Worm (Caenorhabditis elegans) whole organism, young adult: ENCODE results near the gene F58B3.4.

Source experiments
- B0019.2 ChIP-seq: fragments of 200-800 bp; sonication (Bioruptor generic); conservative IDR thresholded peaks from 2 replicates; pipeline ENCODE4 v1.3.6; 2022; ENCODE audit warnings: missing genetic modification reagents, missing genetic modification characterization, missing compliant biosample characterization
- B0035.1 ChIP-seq: sonication (generic microtip); optimal IDR thresholded peaks from 2 replicates; lab custom pipeline; 2016; ENCODE audit warnings: missing genetic modification characterization, mild to moderate bottlenecking, missing compliant biosample characterization, missing genotype, missing genetic modification reagents
- B0261.1 ChIP-seq: sonication (generic microtip); optimal IDR thresholded peaks from 2 replicates; lab custom pipeline; 2016; ENCODE audit warnings: mild to moderate bottlenecking, missing genetic modification characterization, moderate library complexity, missing compliant biosample characterization
- D2030.7 ChIP-seq: fragments of 200-800 bp; sonication (Bioruptor generic); IDR thresholded peaks from 2 replicates; pipeline ENCODE4 v1.3.6; 2022; ENCODE audit warnings: missing genetic modification reagents, missing genetic modification characterization, missing compliant biosample characterization
- F23B12.7 ChIP-seq: sonication (generic microtip); optimal IDR thresholded peaks from 2 replicates; lab custom pipeline; 2017; ENCODE audit warnings: missing genetic modification characterization, mild to moderate bottlenecking, missing compliant biosample characterization, antibody characterized with exemption, moderate library complexity; ENCODE audit not compliant: insufficient read depth
- T07F8.4 ChIP-seq: sonication (generic microtip); optimal IDR thresholded peaks from 2 replicates; lab custom pipeline; 2016; ENCODE audit warnings: mild to moderate bottlenecking, missing genetic modification characterization, moderate library complexity, missing compliant biosample characterization
- T26A5.8 ChIP-seq: sonication (generic microtip); optimal IDR thresholded peaks from 2 replicates; lab custom pipeline; 2016; ENCODE audit warnings: missing genetic modification characterization, missing compliant biosample characterization
- Y53G8AR.9 ChIP-seq: fragments of 200-800 bp; sonication (Bioruptor generic); conservative IDR thresholded peaks from 2 replicates; pipeline ENCODE4 v1.3.6; 2022; ENCODE audit warnings: missing genetic modification reagents, missing genetic modification characterization, missing compliant biosample characterization
- ama-1 ChIP-seq, 3 experiments: fragments of 150-350 bp in 1 of 3; sonication (generic microtip) in 2 of 3; optimal IDR thresholded peaks; 2 replicates each; lab custom pipeline; 2014 to 2018; ENCODE audit warnings: missing biosample characterization in 2 of 3, missing genetic modification characterization in 2 of 3, missing genetic modification reagents in 2 of 3
- aptf-2 ChIP-seq: fragments of 200-800 bp; sonication (Bioruptor generic); conservative IDR thresholded peaks from 2 replicates; pipeline ENCODE4 v1.3.6; 2022; ENCODE audit warnings: missing genetic modification reagents, missing genetic modification characterization, missing compliant biosample characterization
- aptf-3 ChIP-seq: fragments of 200-800 bp; sonication (Bioruptor generic); IDR thresholded peaks from 2 replicates; pipeline ENCODE4 v1.3.6; 2022; ENCODE audit warnings: missing genetic modification characterization, missing compliant biosample characterization
- atf-7 ChIP-seq: sonication (generic microtip); optimal IDR thresholded peaks from 2 replicates; lab custom pipeline; 2017; ENCODE audit warnings: mild to moderate bottlenecking, missing genetic modification characterization, missing compliant biosample characterization
- bed-1 ChIP-seq: fragments of 200-800 bp; sonication (Bioruptor generic); IDR thresholded peaks from 2 replicates; pipeline ENCODE4 v1.3.6; 2022; ENCODE audit warnings: missing genetic modification reagents, missing genetic modification characterization, missing compliant biosample characterization
- bed-2 ChIP-seq: fragments of 200-800 bp; sonication (Bioruptor generic); IDR thresholded peaks from 2 replicates; pipeline ENCODE4 v1.3.6; 2022; ENCODE audit warnings: missing genetic modification reagents, missing genetic modification characterization, missing compliant biosample characterization
- ceh-100 ChIP-seq: fragments of 200-800 bp; sonication (Bioruptor generic); IDR thresholded peaks from 2 replicates; pipeline ENCODE4 v1.3.6; 2022; ENCODE audit warnings: missing genetic modification reagents, missing genetic modification characterization, missing compliant biosample characterization
- hmg-1.2 ChIP-seq: fragments of 200-800 bp; sonication (Bioruptor generic); IDR thresholded peaks from 2 replicates; pipeline ENCODE4 v1.3.6; 2022; ENCODE audit warnings: missing genetic modification reagents, missing genetic modification characterization, missing compliant biosample characterization
- hsf-1 ChIP-seq: fragments of 200-800 bp; sonication (Bioruptor generic); IDR thresholded peaks from 2 replicates; pipeline ENCODE4 v1.3.6; 2022; ENCODE audit warnings: missing genetic modification reagents, missing genetic modification characterization, missing compliant biosample characterization
- lin-35 ChIP-seq, 3 experiments: fragments of 150-350 bp in 2 of 3; sonication (generic microtip) in 1 of 3; optimal IDR thresholded peaks; 2 replicates each; lab custom pipeline; 2014 to 2018; ENCODE audit warnings: missing biosample characterization in 3 of 3, missing genetic modification characterization in 3 of 3, missing genetic modification reagents in 3 of 3
- lin-54 ChIP-seq: fragments of 200-800 bp; sonication (Bioruptor generic); optimal IDR thresholded peaks from 2 replicates; lab custom pipeline; 2018; ENCODE audit warnings: mild to moderate bottlenecking, missing genetic modification characterization, missing compliant biosample characterization
- lir-1 ChIP-seq: fragments of 200-800 bp; sonication (Bioruptor generic); conservative IDR thresholded peaks from 2 replicates; pipeline ENCODE4 v1.3.6; 2022; ENCODE audit warnings: missing genetic modification reagents, missing genetic modification characterization, missing compliant biosample characterization
- madf-10 ChIP-seq: sonication (generic microtip); optimal IDR thresholded peaks from 2 replicates; lab custom pipeline; 2016; ENCODE audit warnings: mild to moderate bottlenecking, missing genetic modification characterization, missing compliant biosample characterization
- madf-6 ChIP-seq: fragments of 200-800 bp; sonication (Bioruptor generic); IDR thresholded peaks from 2 replicates; pipeline ENCODE4 v1.3.6; 2022; ENCODE audit warnings: missing genetic modification reagents, missing genetic modification characterization, missing compliant biosample characterization
- madf-8 ChIP-seq: fragments of 200-800 bp; sonication (Bioruptor generic); conservative IDR thresholded peaks from 2 replicates; pipeline ENCODE4 v1.3.6; 2022; ENCODE audit warnings: missing genetic modification reagents, missing genetic modification characterization, missing compliant biosample characterization
- mcd-1 ChIP-seq: fragments of 200-800 bp; sonication (Bioruptor generic); IDR thresholded peaks from 2 replicates; pipeline ENCODE4 v1.3.6; 2022; ENCODE audit warnings: missing genetic modification reagents, missing genetic modification characterization, missing compliant biosample characterization
- mel-28 ChIP-seq: sonication (generic microtip); optimal IDR thresholded peaks from 2 replicates; lab custom pipeline; 2016; ENCODE audit warnings: borderline replicate concordance, mild to moderate bottlenecking, missing genetic modification characterization, missing compliant biosample characterization
- mxl-1 ChIP-seq: sonication (generic microtip); optimal IDR thresholded peaks from 2 replicates; lab custom pipeline; 2016; ENCODE audit warnings: missing genetic modification characterization, missing compliant biosample characterization
- nfyb-1 ChIP-seq: fragments of 200-800 bp; sonication (Bioruptor generic); IDR thresholded peaks from 2 replicates; pipeline ENCODE4 v1.3.6; 2022; ENCODE audit warnings: missing genetic modification reagents, missing genetic modification characterization, missing compliant biosample characterization
- nhr-120 ChIP-seq: fragments of 200-800 bp; sonication (Bioruptor generic); IDR thresholded peaks from 2 replicates; pipeline ENCODE4 v1.3.6; 2022; ENCODE audit warnings: missing genetic modification characterization, missing compliant biosample characterization
- nhr-179 ChIP-seq: sonication (generic microtip); optimal IDR thresholded peaks from 2 replicates; lab custom pipeline; 2016; ENCODE audit warnings: mild to moderate bottlenecking, missing genetic modification characterization, missing compliant biosample characterization
- nhr-27 ChIP-seq: fragments of 200-800 bp; sonication (Bioruptor generic); optimal IDR thresholded peaks from 2 replicates; lab custom pipeline; 2018; ENCODE audit warnings: mild to moderate bottlenecking, missing genetic modification characterization, moderate library complexity, missing compliant biosample characterization
- snpc-1.3 ChIP-seq: sonication (generic microtip); optimal IDR thresholded peaks from 2 replicates; lab custom pipeline; 2017; ENCODE audit warnings: missing genetic modification characterization, mild to moderate bottlenecking, missing compliant biosample characterization, antibody characterized with exemption, moderate library complexity, missing genotype, missing genetic modification reagents; ENCODE audit not compliant: insufficient read depth
- tlf-1 ChIP-seq: fragments of 200-800 bp; sonication (Bioruptor generic); optimal IDR thresholded peaks from 2 replicates; lab custom pipeline; 2018; ENCODE audit warnings: mild to moderate bottlenecking, missing genetic modification characterization, missing compliant biosample characterization
- unc-130 ChIP-seq: sonication (generic microtip); optimal IDR thresholded peaks from 2 replicates; lab custom pipeline; 2016; ENCODE audit warnings: missing genetic modification reagents, missing genetic modification characterization, missing compliant biosample characterization
- xnd-1 ChIP-seq: sonication (generic microtip); optimal IDR thresholded peaks from 2 replicates; lab custom pipeline; 2016; ENCODE audit warnings: missing genotype, missing genetic modification reagents, missing genetic modification characterization, missing compliant biosample characterization
- ztf-18 ChIP-seq: sonication (generic microtip); optimal IDR thresholded peaks from 2 replicates; lab custom pipeline; 2016; ENCODE audit warnings: missing genotype, mild to moderate bottlenecking, missing genetic modification characterization, missing compliant biosample characterization
- ztf-28 ChIP-seq: fragments of 200-800 bp; sonication (Bioruptor generic); IDR thresholded peaks from 2 replicates; pipeline ENCODE4 v1.3.6; 2022; ENCODE audit warnings: missing genetic modification reagents, missing genetic modification characterization, missing compliant biosample characterization

Gene F58B3.4

DNA sequence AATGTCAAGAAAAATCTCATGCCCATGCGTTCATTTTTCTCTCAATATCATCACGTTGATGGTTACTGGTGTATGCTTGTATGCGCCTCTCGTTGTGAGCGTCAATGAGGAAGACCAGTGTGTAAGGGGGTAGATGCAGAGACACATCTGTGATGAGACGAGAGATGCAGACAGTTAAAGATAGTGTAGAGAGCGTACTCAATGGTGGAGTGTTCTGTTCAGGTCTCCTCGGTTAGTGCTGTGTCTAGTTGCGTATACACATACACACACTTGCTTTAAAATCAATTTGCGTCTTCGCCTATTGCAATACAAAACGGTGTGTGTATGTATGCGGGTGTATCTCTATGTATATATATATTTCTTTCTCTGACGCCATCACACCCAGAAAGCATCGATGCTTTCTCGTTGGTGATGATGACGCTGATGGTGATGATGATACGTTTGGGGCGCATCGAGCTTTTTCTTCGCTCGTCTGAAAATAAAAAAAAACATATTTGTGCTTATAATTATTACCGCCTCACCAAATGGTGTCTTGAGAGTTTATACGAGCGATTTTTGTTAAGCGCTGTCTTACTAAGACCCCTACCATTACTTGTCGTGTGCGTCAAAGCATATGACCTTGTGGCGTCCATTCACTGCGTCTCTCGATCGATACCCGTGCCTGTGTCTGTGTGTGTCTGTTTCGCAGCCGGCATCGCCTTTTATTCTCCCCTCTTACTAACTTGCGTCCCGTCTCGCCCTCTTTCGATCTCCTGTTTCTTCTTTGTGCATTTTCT, 38.0 kb downstream of the F58B3.4 start, which contains the start of gene F40F11.3 (continued):
- TF ChIP-seq Y53G8AR.9 (no peak; the same call in 1 of the 2 replicates), hmg-1.2 (GFP tag; lab: Robert Waterston, UW) (peak; percentile 96), nhr-120 (GFP tag; lab: Robert Waterston, UW) (no peak), B0035.1 (no peak), ztf-18 (tag; lab: Kevin White, UChicago) (peak; percentile 2), lir-1 (GFP tag; lab: Robert Waterston, UW) (no peak), aptf-3 (GFP tag; lab: Robert Waterston, UW) (no peak), mcd-1 (peak; percentile 64)
- TF ChIP-seq, all 124 proteins: peak for 52

ce11 chrIV:11592820-11593219, 38.8 kb downstream of the F58B3.4 start:
- TF ChIP-seq madf-8 (no peak), B0261.1 (tag; lab: Kevin White, UChicago) (no peak), bed-1 (GFP tag; lab: Robert Waterston, UW) (no peak), snpc-1.3 (tag; lab: Kevin White, UChicago) (peak; percentile 8), D2030.7 (GFP tag; lab: Robert Waterston, UW) (peak; percentile 47; the same call in 1 of the 2 replicates), ztf-28 (GFP tag; lab: Robert Waterston, UW) (no peak), Y53G8AR.9 (no peak), ama-1 (optimal IDR thresholded peaks at IDR 0.05; lab: Kevin White, UChicago) (no peak), ama-1 (GFP tag; optimal IDR thresholded peaks at IDR 0.05; lab: Kevin White, UChicago) (peak in 1 of 2 experiments; percentile 28), T07F8.4 (tag; lab: Kevin White, UChicago) (no peak), nfyb-1 (0 out of 2 replicates have a peak, but pooled peaks have one; percentile 27), F23B12.7 (tag; lab: Kevin White, UChicago) (peak; percentile 27), mcd-1 (peak; percentile 39; the same call in 1 of the 2 replicates), unc-130 (GFP tag; lab: Kevin White, UChicago) (no peak), atf-7 (no peak), madf-6 (GFP tag; lab: Robert Waterston, UW) (peak; percentile 42; the same call in 1 of the 2 replicates), hmg-1.2 (GFP tag; lab: Robert Waterston, UW) (no peak; the same call in 1 of the 2 replicates), lin-35 (GFP tag; optimal IDR thresholded peaks at IDR 0.05; lab: Kevin White, UChicago) (peak in 1 of 3 experiments; percentile 57), mel-28 (tag; lab: Kevin White, UChicago) (no peak), mxl-1 (tag; lab: Kevin White, UChicago) (no peak), lin-54 (GFP tag; lab: Kevin White, UChicago) (no peak), lir-1 (GFP tag; lab: Robert Waterston, UW) (no peak), B0019.2 (GFP tag; lab: Robert Waterston, UW) (no peak), T26A5.8 (tag; lab: Kevin White, UChicago) (no peak), nhr-27 (tag; lab: Kevin White, UChicago) (no peak), xnd-1 (tag; lab: Kevin White, UChicago) (no peak), nhr-179 (tag; lab: Kevin White, UChicago) (no peak)

ce11 chrIV:11592165-11592564, 39.5 kb downstream of the F58B3.4 start, which contains the start of gene spe-36:
spe-36 (minus strand) TSS chrIV:11592265.
- no peak for TF ChIP-seq tlf-1 (GFP tag; lab: Kevin White, UChicago)
- no peak for TF ChIP-seq nhr-27 (tag; lab: Kevin White, UChicago)
- no peak for TF ChIP-seq ztf-18 (tag; lab: Kevin White, UChicago)
- TF ChIP-seq xnd-1 (tag; lab: Kevin White, UChicago): no peak
- no peak for TF ChIP-seq madf-8
- no peak for TF ChIP-seq aptf-2
- TF ChIP-seq madf-10 (tag; lab: Kevin White, UChicago): no peak
- TF ChIP-seq bed-2 (GFP tag; lab: Robert Waterston, UW): no peak
- no peak for TF ChIP-seq ceh-100 (GFP tag; lab: Robert Waterston, UW)
- TF ChIP-seq hsf-1 (GFP tag; lab: Robert Waterston, UW): no peak
- TF ChIP-seq, all 124 proteins: peak for 0
